Worm (Caenorhabditis elegans) whole organism, young adult: ENCODE measurements around the gene ZC443.7.

Experiments used
- B0019.2 ChIP-seq: fragments of 200-800 bp; sonication (Bioruptor generic); conservative IDR thresholded peaks from 2 replicates; pipeline ENCODE4 v1.3.6; 2022; ENCODE audit warnings: missing genetic modification reagents, missing genetic modification characterization, missing compliant biosample characterization
- C17E4.6 ChIP-seq: fragments of 200-800 bp; sonication (Bioruptor generic); IDR thresholded peaks from 2 replicates; pipeline ENCODE4 v1.3.6; 2022; ENCODE audit warnings: missing genetic modification reagents, missing genetic modification characterization, missing compliant biosample characterization
- F23B12.7 ChIP-seq: sonication (generic microtip); optimal IDR thresholded peaks from 2 replicates; lab custom pipeline; 2017; ENCODE audit warnings: missing genetic modification characterization, mild to moderate bottlenecking, missing compliant biosample characterization, antibody characterized with exemption, moderate library complexity; ENCODE audit not compliant: insufficient read depth
- F49E8.2 ChIP-seq: sonication (generic microtip); optimal IDR thresholded peaks from 3 replicates; lab custom pipeline; 2017; ENCODE audit warnings: missing genetic modification characterization, mild to moderate bottlenecking, missing compliant biosample characterization, antibody characterized with exemption, moderate library complexity; ENCODE audit not compliant: insufficient read depth
- F57A8.1 ChIP-seq: fragments of 200-800 bp; sonication (Bioruptor generic); optimal IDR thresholded peaks from 2 replicates; lab custom pipeline; 2018; ENCODE audit warnings: mild to moderate bottlenecking, missing genetic modification characterization, moderate library complexity, missing compliant biosample characterization
- F57C9.4 ChIP-seq: sonication (generic microtip); optimal IDR thresholded peaks from 2 replicates; lab custom pipeline; 2017; ENCODE audit warnings: mild to moderate bottlenecking, missing genetic modification characterization, missing compliant biosample characterization
- K11D2.4 ChIP-seq: fragments of 200-800 bp; sonication (Bioruptor generic); IDR thresholded peaks from 2 replicates; pipeline ENCODE4 v1.3.6; 2022; ENCODE audit warnings: missing genetic modification reagents, missing genetic modification characterization, missing compliant biosample characterization
- T07F8.4 ChIP-seq: sonication (generic microtip); optimal IDR thresholded peaks from 2 replicates; lab custom pipeline; 2016; ENCODE audit warnings: mild to moderate bottlenecking, missing genetic modification characterization, moderate library complexity, missing compliant biosample characterization
- T26A5.8 ChIP-seq: sonication (generic microtip); optimal IDR thresholded peaks from 2 replicates; lab custom pipeline; 2016; ENCODE audit warnings: missing genetic modification characterization, missing compliant biosample characterization
- Y56A3A.18 ChIP-seq: fragments of 200-800 bp; sonication (Bioruptor generic); IDR thresholded peaks from 2 replicates; pipeline ENCODE4 v1.3.6; 2022; ENCODE audit warnings: missing genetic modification reagents, missing genetic modification characterization, missing compliant biosample characterization
- Y67H2A.10 ChIP-seq: fragments of 200-800 bp; sonication (Bioruptor generic); conservative IDR thresholded peaks from 2 replicates; pipeline ENCODE4 v1.3.6; 2022; ENCODE audit warnings: missing genetic modification reagents, missing genetic modification characterization, missing compliant biosample characterization
- Y79H2A.3 ChIP-seq: fragments of 200-800 bp; sonication (Bioruptor generic); conservative IDR thresholded peaks from 2 replicates; pipeline ENCODE4 v1.3.6; 2022; ENCODE audit warnings: missing genetic modification reagents, missing genetic modification characterization, missing compliant biosample characterization
- ZK185.1 ChIP-seq: sonication (generic microtip); optimal IDR thresholded peaks from 2 replicates; lab custom pipeline; 2016; ENCODE audit warnings: mild to moderate bottlenecking, missing genetic modification characterization, missing compliant biosample characterization; ENCODE audit not compliant: poor library complexity, severe bottlenecking
- ama-1 ChIP-seq, 3 experiments: fragments of 150-350 bp in 1 of 3; sonication (generic microtip) in 2 of 3; optimal IDR thresholded peaks; 2 replicates each; lab custom pipeline; 2014 to 2018; ENCODE audit warnings: missing biosample characterization in 2 of 3, missing genetic modification characterization in 2 of 3, missing genetic modification reagents in 2 of 3
- aptf-2 ChIP-seq: fragments of 200-800 bp; sonication (Bioruptor generic); conservative IDR thresholded peaks from 2 replicates; pipeline ENCODE4 v1.3.6; 2022; ENCODE audit warnings: missing genetic modification reagents, missing genetic modification characterization, missing compliant biosample characterization
- aptf-3 ChIP-seq: fragments of 200-800 bp; sonication (Bioruptor generic); IDR thresholded peaks from 2 replicates; pipeline ENCODE4 v1.3.6; 2022; ENCODE audit warnings: missing genetic modification characterization, missing compliant biosample characterization
- attf-5 ChIP-seq: fragments of 200-800 bp; sonication (Bioruptor generic); optimal IDR thresholded peaks from 2 replicates; lab custom pipeline; 2018; ENCODE audit warnings: mild to moderate bottlenecking, missing genetic modification characterization, missing compliant biosample characterization
- cebp-1 ChIP-seq, 2 experiments: fragments of 200-800 bp in 1 of 2; sonication (Bioruptor generic) in 1 of 2; sonication (generic microtip) in 1 of 2; IDR thresholded peaks in 1 of 2; optimal IDR thresholded peaks in 1 of 2; 2 replicates each; pipeline versions ENCODE4 v1.3.6 to Lab custom; 2017 to 2022; ENCODE audit warnings: missing compliant biosample characterization in 2 of 2, missing genetic modification characterization in 2 of 2, mild to moderate bottlenecking in 1 of 2, missing genetic modification reagents in 1 of 2, moderate library complexity in 1 of 2
- ceh-27 ChIP-seq: fragments of 200-800 bp; sonication (Bioruptor generic); optimal IDR thresholded peaks from 2 replicates; lab custom pipeline; 2018; ENCODE audit warnings: mild to moderate bottlenecking, missing genetic modification characterization, moderate library complexity, missing compliant biosample characterization
- ceh-40 ChIP-seq: fragments of 200-800 bp; sonication (Bioruptor generic); IDR thresholded peaks from 2 replicates; pipeline ENCODE4 v1.3.6; 2022; ENCODE audit warnings: missing genetic modification characterization, missing compliant biosample characterization
- ceh-91 ChIP-seq: fragments of 200-800 bp; sonication (Bioruptor generic); IDR thresholded peaks from 2 replicates; pipeline ENCODE4 v1.3.6; 2022; ENCODE audit warnings: missing genetic modification reagents, missing genetic modification characterization, missing compliant biosample characterization
- dpl-1 ChIP-seq: fragments of 150-350 bp; optimal IDR thresholded peaks from 2 replicates; lab custom pipeline; 2014; ENCODE audit warnings: missing biosample characterization, missing genetic modification reagents, missing genetic modification characterization
- egl-44 ChIP-seq: fragments of 200-800 bp; sonication (Bioruptor generic); IDR thresholded peaks from 2 replicates; pipeline ENCODE4 v1.3.6; 2022; ENCODE audit warnings: missing genetic modification reagents, missing genetic modification characterization, missing compliant biosample characterization
- ekl-4 ChIP-seq: fragments of 200-800 bp; sonication (Bioruptor generic); IDR thresholded peaks from 2 replicates; pipeline ENCODE4 v1.3.6; 2022; ENCODE audit warnings: missing genetic modification reagents, missing genetic modification characterization, missing compliant biosample characterization
- ets-4 ChIP-seq: fragments of 200-800 bp; sonication (Bioruptor generic); optimal IDR thresholded peaks from 2 replicates; lab custom pipeline; 2018; ENCODE audit warnings: mild to moderate bottlenecking, missing genetic modification characterization, missing compliant biosample characterization
- fkh-3 ChIP-seq: sonication (generic microtip); optimal IDR thresholded peaks from 2 replicates; lab custom pipeline; 2016; ENCODE audit warnings: mild to moderate bottlenecking, missing genetic modification characterization, missing compliant biosample characterization
- hlh-12 ChIP-seq: sonication (generic microtip); optimal IDR thresholded peaks from 2 replicates; lab custom pipeline; 2016; ENCODE audit warnings: missing genetic modification characterization, missing compliant biosample characterization
- lag-1 ChIP-seq: fragments of 200-800 bp; sonication (Bioruptor generic); IDR thresholded peaks from 2 replicates; pipeline ENCODE4 v1.3.6; 2022; ENCODE audit warnings: missing genetic modification reagents, missing genetic modification characterization, missing compliant biosample characterization
- lin-26 ChIP-seq: fragments of 200-800 bp; sonication (Bioruptor generic); IDR thresholded peaks from 2 replicates; pipeline ENCODE4 v1.3.6; 2022; ENCODE audit warnings: missing genetic modification reagents, missing genetic modification characterization, missing compliant biosample characterization
- lin-54 ChIP-seq: fragments of 200-800 bp; sonication (Bioruptor generic); optimal IDR thresholded peaks from 2 replicates; lab custom pipeline; 2018; ENCODE audit warnings: mild to moderate bottlenecking, missing genetic modification characterization, missing compliant biosample characterization
- lsy-27 ChIP-seq: sonication (generic microtip); optimal IDR thresholded peaks from 2 replicates; lab custom pipeline; 2017; ENCODE audit warnings: missing genetic modification characterization, mild to moderate bottlenecking, missing compliant biosample characterization, antibody characterized with exemption, missing genotype, borderline replicate concordance; ENCODE audit not compliant: insufficient read depth
- madf-3 ChIP-seq: fragments of 200-800 bp; sonication (Bioruptor generic); IDR thresholded peaks from 2 replicates; pipeline ENCODE4 v1.3.6; 2022; ENCODE audit warnings: missing genetic modification reagents, missing genetic modification characterization, missing compliant biosample characterization
- mes-4 ChIP-seq: sonication (generic microtip); optimal IDR thresholded peaks from 2 replicates; lab custom pipeline; 2016; ENCODE audit warnings: missing genotype, missing genetic modification characterization, missing compliant biosample characterization
- nfya-2 ChIP-seq: fragments of 200-800 bp; sonication (Bioruptor generic); IDR thresholded peaks from 2 replicates; pipeline ENCODE4 v1.3.6; 2022; ENCODE audit warnings: missing genetic modification reagents, missing genetic modification characterization, missing compliant biosample characterization
- nhr-120 ChIP-seq: fragments of 200-800 bp; sonication (Bioruptor generic); IDR thresholded peaks from 2 replicates; pipeline ENCODE4 v1.3.6; 2022; ENCODE audit warnings: missing genetic modification characterization, missing compliant biosample characterization
- nhr-179 ChIP-seq: sonication (generic microtip); optimal IDR thresholded peaks from 2 replicates; lab custom pipeline; 2016; ENCODE audit warnings: mild to moderate bottlenecking, missing genetic modification characterization, missing compliant biosample characterization
- nhr-90 ChIP-seq: sonication (generic microtip); optimal IDR thresholded peaks from 2 replicates; lab custom pipeline; 2016; ENCODE audit warnings: missing genotype, mild to moderate bottlenecking, missing genetic modification characterization, missing compliant biosample characterization
- rcor-1 ChIP-seq: fragments of 200-800 bp; sonication (Bioruptor generic); IDR thresholded peaks from 2 replicates; pipeline ENCODE4 v1.3.6; 2022; ENCODE audit warnings: missing genetic modification reagents, missing genetic modification characterization, missing compliant biosample characterization
- sea-2 ChIP-seq: fragments of 200-800 bp; sonication (Bioruptor generic); IDR thresholded peaks from 2 replicates; pipeline ENCODE4 v1.3.6; 2022; ENCODE audit warnings: missing genetic modification characterization, missing compliant biosample characterization
- snpc-4 ChIP-seq, 5 experiments: fragments of 150-350 bp in 1 of 5; sonication (generic microtip) in 4 of 5; optimal IDR thresholded peaks; 2 replicates each; lab custom pipeline; 2014 to 2018; ENCODE audit warnings: missing genetic modification characterization in 5 of 5, missing biosample characterization in 3 of 5, antibody characterized with exemption in 2 of 5, mild to moderate bottlenecking in 2 of 5, missing compliant biosample characterization in 2 of 5, missing genotype in 2 of 5, moderate library complexity in 2 of 5, missing genetic modification reagents in 1 of 5
- tbx-9 ChIP-seq: sonication (generic microtip); optimal IDR thresholded peaks from 2 replicates; lab custom pipeline; 2016; ENCODE audit warnings: borderline replicate concordance, missing genetic modification characterization, inconsistent platforms, missing compliant biosample characterization
- ztf-3 ChIP-seq: fragments of 200-800 bp; sonication (Bioruptor generic); optimal IDR thresholded peaks from 2 replicates; lab custom pipeline; 2018; ENCODE audit warnings: mild to moderate bottlenecking, missing genetic modification characterization, missing compliant biosample characterization
- ztf-6 ChIP-seq: fragments of 200-800 bp; sonication (Bioruptor generic); IDR thresholded peaks from 2 replicates; pipeline ENCODE4 v1.3.6; 2022; ENCODE audit warnings: missing genetic modification reagents, missing genetic modification characterization, missing compliant biosample characterization

ZC443.7 gene

ce11 chrV:12780248-12780647 is 26.0 kb upstream of the ZC443.7 start (continued):
- TF ChIP-seq ama-1 (optimal IDR thresholded peaks at IDR 0.05; lab: Kevin White, UChicago) (no peak), ama-1 (GFP tag; optimal IDR thresholded peaks at IDR 0.05; lab: Kevin White, UChicago) (peak in 1 of 2 experiments; percentile 76), ceh-40 (peak; percentile 78; the same call in 1 of the 2 replicates), snpc-4 (GFP tag; optimal IDR thresholded peaks at IDR 0.05; lab: Kevin White, UChicago) (peak; percentile 44), snpc-4 (tag; optimal IDR thresholded peaks at IDR 0.05; lab: Kevin White, UChicago) (peak in 1 of 4 experiments; percentile 68), fkh-3 (tag; lab: Kevin White, UChicago) (no peak), F23B12.7 (tag; lab: Kevin White, UChicago) (peak; percentile 83), hlh-12 (tag; lab: Kevin White, UChicago) (peak; percentile 4), T26A5.8 (tag; lab: Kevin White, UChicago) (peak; percentile 59), ets-4 (GFP tag; lab: Kevin White, UChicago) (peak; percentile 74), B0019.2 (GFP tag; lab: Robert Waterston, UW) (no peak), ceh-27 (peak; percentile 75), aptf-3 (GFP tag; lab: Robert Waterston, UW) (0 out of 2 replicates have a peak, but pooled peaks have one; percentile 26), nhr-120 (GFP tag; lab: Robert Waterston, UW) (0 out of 2 replicates have a peak, but pooled peaks have one; percentile 61), mes-4 (tag; lab: Kevin White, UChicago) (peak; percentile 35), Y67H2A.10 (GFP tag; lab: Robert Waterston, UW) (no peak), dpl-1 (GFP tag; lab: Kevin White, UChicago) (no peak), lag-1 (no peak), ztf-3 (no peak), Y56A3A.18 (GFP tag; lab: Robert Waterston, UW) (peak; percentile 79), lin-54 (no peak), madf-3 (GFP tag; lab: Robert Waterston, UW) (no peak), Y79H2A.3 (GFP tag; lab: Robert Waterston, UW) (peak; percentile 84), nhr-179 (tag; lab: Kevin White, UChicago) (no peak), rcor-1 (GFP tag; lab: Robert Waterston, UW) (peak; percentile 49), egl-44 (no peak; the same call in 1 of the 2 replicates), ceh-91 (GFP tag; lab: Robert Waterston, UW) (peak; percentile 31; the same call in 1 of the 2 replicates), aptf-2 (GFP tag; lab: Robert Waterston, UW) (peak; percentile 64; the same call in 1 of the 2 replicates), T07F8.4 (tag; lab: Kevin White, UChicago) (peak; percentile 71), lsy-27 (tag; lab: Kevin White, UChicago) (peak; percentile 82), K11D2.4 (GFP tag; lab: Robert Waterston, UW) (no peak), nhr-90 (tag; lab: Kevin White, UChicago) (peak; percentile 75), F57A8.1 (GFP tag; lab: Kevin White, UChicago) (peak; percentile 68), ZK185.1 (tag; lab: Kevin White, UChicago) (peak; percentile 69), nfya-2 (GFP tag; lab: Robert Waterston, UW) (no peak), F49E8.2 (tag; lab: Kevin White, UChicago) (no peak), tbx-9 (no peak), attf-5 (GFP tag; lab: Kevin White, UChicago) (peak; percentile 81), C17E4.6 (GFP tag; lab: Robert Waterston, UW) (0 out of 2 replicates have a peak, but pooled peaks have one; percentile 21), ekl-4 (GFP tag; lab: Robert Waterston, UW) (peak; percentile 68; the same call in 1 of the 2 replicates), lin-26 (peak; percentile 97), cebp-1 (GFP tag; IDR thresholded peaks at IDR 0.05; lab: Robert Waterston, UW) (0 out of 2 replicates have a peak, but pooled peaks have one; percentile 60), cebp-1 (tag; optimal IDR thresholded peaks at IDR 0.05; lab: Kevin White, UChicago) (no peak), ztf-6 (GFP tag; lab: Robert Waterston, UW) (0 out of 2 replicates have a peak, but pooled peaks have one; percentile 53), sea-2 (GFP tag; lab: Robert Waterston, UW) (0 out of 2 replicates have a peak, but pooled peaks have one; percentile 45), F57C9.4 (tag; lab: Kevin White, UChicago) (no peak)
